Fruit fly (Drosophila melanogaster) whole organism, embryonic: ENCODE results near the gene CG15160.

Source experiments
- Atf-2 ChIP-seq: fragments of 200-800 bp; sonication (Bioruptor generic); optimal IDR thresholded peaks from 2 replicates; lab custom pipeline; 2016; ENCODE audit warnings: missing biosample characterization, missing genetic modification characterization
- Atf3 ChIP-seq: fragments of 200-800 bp; sonication (Bioruptor generic); optimal IDR thresholded peaks from 3 replicates; lab custom pipeline; 2016; ENCODE audit warnings: missing biosample characterization, missing genetic modification characterization
- Blimp-1 ChIP-seq: fragments of 200-800 bp; sonication (Bioruptor generic); optimal IDR thresholded peaks from 3 replicates; lab custom pipeline; 2018; ENCODE audit warnings: missing biosample characterization, missing genetic modification characterization, mild to moderate bottlenecking, moderate library complexity, missing genetic modification reagents
- CG10979 ChIP-seq: fragments of 200-800 bp; sonication (Bioruptor generic); optimal IDR thresholded peaks from 2 replicates; lab custom pipeline; 2018; ENCODE audit warnings: missing biosample characterization, mild to moderate bottlenecking, missing genetic modification characterization, moderate library complexity
- CG11398 ChIP-seq: fragments of 200-800 bp; sonication (Bioruptor generic); optimal IDR thresholded peaks from 2 replicates; lab custom pipeline; 2016; ENCODE audit warnings: missing biosample characterization, missing genetic modification characterization
- CG11723 ChIP-seq: fragments of 200-800 bp; sonication (Bioruptor generic); optimal IDR thresholded peaks from 2 replicates; lab custom pipeline; 2017; ENCODE audit warnings: missing biosample characterization, mild to moderate bottlenecking, missing genetic modification characterization
- CG12071 ChIP-seq: fragments of 200-800 bp; sonication (Bioruptor generic); optimal IDR thresholded peaks from 3 replicates; lab custom pipeline; 2018; ENCODE audit warnings: missing biosample characterization, mild to moderate bottlenecking, missing genetic modification characterization
- CG12236 ChIP-seq: fragments of 200-800 bp; sonication (Bioruptor generic); optimal IDR thresholded peaks from 2 replicates; lab custom pipeline; 2016; ENCODE audit warnings: missing biosample characterization, missing genetic modification characterization
- CG15011 ChIP-seq: fragments of 200-800 bp; sonication (Bioruptor generic); optimal IDR thresholded peaks from 3 replicates; lab custom pipeline; 2018; ENCODE audit warnings: missing biosample characterization, mild to moderate bottlenecking, missing genetic modification characterization
- CG16813 ChIP-seq: fragments of 200-800 bp; sonication (Bioruptor generic); IDR thresholded peaks from 3 replicates; pipeline ENCODE4 v1.3.6; 2022; ENCODE audit warnings: missing biosample characterization, missing genetic modification characterization; ENCODE audit not compliant: partially characterized antibody
- CG16815 ChIP-seq: fragments of 200-800 bp; sonication (Bioruptor generic); optimal IDR thresholded peaks from 3 replicates; lab custom pipeline; 2017; ENCODE audit warnings: missing biosample characterization, mild to moderate bottlenecking, missing genetic modification characterization
- CG17568 ChIP-seq: fragments of 200-800 bp; sonication (Bioruptor generic); optimal IDR thresholded peaks from 2 replicates; lab custom pipeline; 2018; ENCODE audit warnings: missing biosample characterization, mild to moderate bottlenecking, missing genetic modification characterization, moderate library complexity
- CG2199 ChIP-seq: fragments of 200-800 bp; sonication (Bioruptor generic); IDR thresholded peaks from 3 replicates; pipeline ENCODE4 v1.3.6; 2022; ENCODE audit warnings: missing biosample characterization, missing genetic modification characterization
- CG2889 ChIP-seq: fragments of 200-800 bp; sonication (Bioruptor generic); IDR thresholded peaks from 3 replicates; pipeline ENCODE4 v1.3.6; 2022; ENCODE audit warnings: missing biosample characterization, missing genetic modification characterization
- CG30020 ChIP-seq: fragments of 200-800 bp; optimal IDR thresholded peaks from 2 replicates; lab custom pipeline; 2019; ENCODE audit warnings: missing biosample characterization, mild to moderate bottlenecking, missing genetic modification characterization, moderate library complexity
- CG30431 ChIP-seq: fragments of 200-800 bp; sonication (Bioruptor generic); optimal IDR thresholded peaks from 2 replicates; lab custom pipeline; 2017; ENCODE audit warnings: missing biosample characterization, missing genetic modification characterization
- CG31224 ChIP-seq: fragments of 200-800 bp; sonication (Bioruptor generic); IDR thresholded peaks from 2 replicates; pipeline ENCODE4 v1.3.6; 2022; ENCODE audit warnings: missing biosample characterization, missing genetic modification characterization
- CG31441 ChIP-seq: fragments of 200-800 bp; sonication (Bioruptor generic); IDR thresholded peaks from 2 replicates; pipeline ENCODE4 v1.3.6; 2022; ENCODE audit warnings: missing biosample characterization, missing genetic modification characterization
- CG42726 ChIP-seq: fragments of 200-800 bp; sonication (Bioruptor generic); IDR thresholded peaks from 2 replicates; pipeline ENCODE4 v1.3.6; 2022; ENCODE audit warnings: missing biosample characterization, missing genetic modification characterization; ENCODE audit not compliant: partially characterized antibody
- CG4820 ChIP-seq: fragments of 200-800 bp; sonication (Bioruptor generic); optimal IDR thresholded peaks from 3 replicates; lab custom pipeline; 2016; ENCODE audit warnings: missing biosample characterization, missing genetic modification characterization
- CG7357 ChIP-seq: fragments of 200-800 bp; sonication (Bioruptor generic); IDR thresholded peaks from 3 replicates; pipeline ENCODE4 v1.3.6; 2022; ENCODE audit warnings: missing biosample characterization, missing genetic modification characterization
- CG9876 ChIP-seq: fragments of 200-800 bp; sonication (Bioruptor generic); optimal IDR thresholded peaks from 2 replicates; lab custom pipeline; 2016; ENCODE audit warnings: missing biosample characterization, missing genetic modification characterization
- CrebB ChIP-seq: fragments of 200-800 bp; sonication (Bioruptor generic); optimal IDR thresholded peaks from 3 replicates; lab custom pipeline; 2018; ENCODE audit warnings: missing biosample characterization, mild to moderate bottlenecking, missing genetic modification characterization
- D19A ChIP-seq: fragments of 200-800 bp; optimal IDR thresholded peaks from 3 replicates; lab custom pipeline; 2019; ENCODE audit warnings: missing biosample characterization, mild to moderate bottlenecking, missing genetic modification characterization, moderate library complexity
- Dip2 ChIP-seq: fragments of 200-800 bp; sonication (Bioruptor generic); IDR thresholded peaks from 2 replicates; pipeline ENCODE4 v1.3.6; 2022; ENCODE audit warnings: missing biosample characterization, missing genetic modification characterization
- Dip3 ChIP-seq: fragments of 200-800 bp; sonication (Bioruptor generic); optimal IDR thresholded peaks from 3 replicates; lab custom pipeline; 2016; ENCODE audit warnings: missing biosample characterization, missing genetic modification characterization
- E2f2 ChIP-seq: fragments of 200-800 bp; sonication (Bioruptor generic); IDR thresholded peaks from 2 replicates; pipeline ENCODE4 v1.3.6; 2022; ENCODE audit warnings: missing biosample characterization, missing genetic modification characterization
- Gsc ChIP-seq: fragments of 200-800 bp; sonication (Bioruptor generic); IDR thresholded peaks from 2 replicates; pipeline ENCODE4 v1.3.6; 2022; ENCODE audit warnings: missing biosample characterization, missing genetic modification characterization
- HLH3B ChIP-seq: fragments of 200-800 bp; sonication (Bioruptor generic); IDR thresholded peaks from 2 replicates; pipeline ENCODE4 v1.3.6; 2022; ENCODE audit warnings: missing biosample characterization, missing genetic modification characterization
- Hr3 ChIP-seq: fragments of 200-800 bp; sonication (Bioruptor generic); optimal IDR thresholded peaks from 3 replicates; lab custom pipeline; 2016; ENCODE audit warnings: missing biosample characterization, missing genetic modification characterization
- MESR4 ChIP-seq: fragments of 200-800 bp; sonication (Bioruptor generic); optimal IDR thresholded peaks from 2 replicates; lab custom pipeline; 2018; ENCODE audit warnings: missing biosample characterization, mild to moderate bottlenecking, missing genetic modification characterization, moderate library complexity
- NC2α ChIP-seq: fragments of 200-800 bp; sonication (Bioruptor generic); optimal IDR thresholded peaks from 2 replicates; lab custom pipeline; 2016; ENCODE audit warnings: missing biosample characterization, missing genetic modification characterization
- Oaz ChIP-seq: fragments of 200-800 bp; sonication (Bioruptor generic); IDR thresholded peaks from 2 replicates; pipeline ENCODE4 v1.3.6; 2022; ENCODE audit warnings: missing biosample characterization, missing genetic modification characterization
- Poxn ChIP-seq: fragments of 200-800 bp; sonication (Bioruptor generic); IDR thresholded peaks from 2 replicates; pipeline ENCODE4 v1.3.6; 2022; ENCODE audit warnings: missing biosample characterization, missing genetic modification characterization
- Six4 ChIP-seq: fragments of 200-800 bp; sonication (Bioruptor generic); optimal IDR thresholded peaks from 2 replicates; lab custom pipeline; 2016; ENCODE audit warnings: missing biosample characterization, missing genetic modification characterization
- Sox100B ChIP-seq: fragments of 200-800 bp; sonication (Bioruptor generic); optimal IDR thresholded peaks from 3 replicates; lab custom pipeline; 2018; ENCODE audit warnings: missing biosample characterization, mild to moderate bottlenecking, missing genetic modification characterization
- abd-A ChIP-seq: fragments of 200-800 bp; sonication (Bioruptor generic); optimal IDR thresholded peaks from 3 replicates; lab custom pipeline; 2019; ENCODE audit warnings: missing biosample characterization, mild to moderate bottlenecking, missing genetic modification characterization, moderate library complexity
- bowl ChIP-seq: fragments of 200-800 bp; sonication (Bioruptor generic); IDR thresholded peaks from 2 replicates; pipeline ENCODE4 v1.3.6; 2022; ENCODE audit warnings: missing biosample characterization, missing genetic modification characterization
- eyg ChIP-seq: fragments of 200-800 bp; sonication (Bioruptor generic); optimal IDR thresholded peaks from 3 replicates; lab custom pipeline; 2016; ENCODE audit warnings: missing biosample characterization, missing genetic modification characterization
- fu2 ChIP-seq: fragments of 200-800 bp; sonication (Bioruptor generic); optimal IDR thresholded peaks from 2 replicates; lab custom pipeline; 2016; ENCODE audit warnings: missing biosample characterization, missing genetic modification characterization
- gem ChIP-seq: fragments of 200-800 bp; sonication (Bioruptor generic); optimal IDR thresholded peaks from 2 replicates; lab custom pipeline; 2019; ENCODE audit warnings: missing biosample characterization, mild to moderate bottlenecking, missing genetic modification characterization, moderate library complexity
- hb ChIP-seq: fragments of 200-800 bp; sonication (Bioruptor generic); IDR thresholded peaks from 3 replicates; pipeline ENCODE4 v1.3.6; 2022; ENCODE audit warnings: missing biosample characterization, missing genetic modification characterization; ENCODE audit not compliant: partially characterized antibody
- hkb ChIP-seq, 2 experiments: fragments of 200-800 bp in 1 of 2; fragments of >200 bp in 1 of 2; sonication (Bioruptor generic) in 1 of 2; IDR thresholded peaks in 1 of 2; optimal IDR thresholded peaks in 1 of 2; 2 replicates each; pipeline versions ENCODE4 v1.3.6 to Lab custom; 2017 to 2022; ENCODE audit warnings: missing biosample characterization in 1 of 2, missing genetic modification characterization in 1 of 2
- kah ChIP-seq: fragments of 200-800 bp; sonication (Bioruptor generic); optimal IDR thresholded peaks from 2 replicates; lab custom pipeline; 2018; ENCODE audit warnings: missing biosample characterization, mild to moderate bottlenecking, missing genetic modification characterization
- lbe ChIP-seq: fragments of 200-800 bp; sonication (Bioruptor generic); optimal IDR thresholded peaks from 2 replicates; lab custom pipeline; 2016; ENCODE audit warnings: missing biosample characterization, mild to moderate bottlenecking, missing genetic modification characterization
- lilli ChIP-seq: fragments of 200-800 bp; sonication (Bioruptor generic); optimal IDR thresholded peaks from 3 replicates; lab custom pipeline; 2016; ENCODE audit warnings: missing biosample characterization, missing genetic modification characterization
- otp ChIP-seq: fragments of 200-800 bp; sonication (Bioruptor generic); IDR thresholded peaks from 3 replicates; pipeline ENCODE4, ENCODE4 v1.3.6; 2022; ENCODE audit warnings: missing biosample characterization, missing genetic modification characterization
- sisA ChIP-seq: fragments of 200-800 bp; sonication (Bioruptor generic); IDR thresholded peaks from 2 replicates; pipeline ENCODE4 v1.3.6; 2022; ENCODE audit warnings: missing biosample characterization, missing genetic modification characterization
- toy ChIP-seq: fragments of 200-800 bp; sonication (Bioruptor generic); IDR thresholded peaks from 2 replicates; pipeline ENCODE4 v1.3.6; 2022; ENCODE audit warnings: missing biosample characterization, missing genetic modification characterization
- trem ChIP-seq: fragments of 200-800 bp; optimal IDR thresholded peaks from 3 replicates; lab custom pipeline; 2019; ENCODE audit warnings: missing biosample characterization, mild to moderate bottlenecking, missing genetic modification characterization, moderate library complexity
- zf30C ChIP-seq: fragments of 200-800 bp; sonication (Bioruptor generic); optimal IDR thresholded peaks from 3 replicates; lab custom pipeline; 2018; ENCODE audit warnings: missing biosample characterization, mild to moderate bottlenecking, missing genetic modification characterization

CG15160 gene

dm6 chr2L:18617003-18617402, 26.3 kb downstream of the CG15160 start, which contains the start of gene MESR3 (continued):
- TF ChIP-seq CrebB (no peak), HLH3B (GFP tag; lab: Robert Waterston, UW) (peak; percentile 72; the same call in 1 of the 2 replicates), Blimp-1 (GFP tag; lab: Kevin White, UChicago) (peak; percentile 82), CG30020 (tag; lab: Kevin White, UChicago) (peak; percentile 8), CG7357 (peak; percentile 54; the same call in 2 of the 3 replicates), E2f2 (peak; percentile 55; the same call in 1 of the 2 replicates), Atf-2 (GFP tag; lab: Kevin White, UChicago) (no peak), Poxn (GFP tag; lab: Robert Waterston, UW) (no peak), Atf3 (GFP tag; lab: Kevin White, UChicago) (no peak), toy (GFP tag; lab: Robert Waterston, UW) (no peak), CG12071 (GFP tag; lab: Kevin White, UChicago) (peak; percentile 76), CG9876 (GFP tag; lab: Kevin White, UChicago) (no peak), CG16815 (no peak), D19A (tag; lab: Kevin White, UChicago) (peak; percentile 80), otp (GFP tag; lab: Robert Waterston, UW) (peak; percentile 43; the same call in 2 of the 3 replicates), CG42726 (0 out of 2 replicates have a peak, but pooled peaks have one; percentile 26), Hr3 (GFP tag; lab: Kevin White, UChicago) (peak; percentile 31), CG15011 (GFP tag; lab: Kevin White, UChicago) (peak; percentile 10), gem (no peak), lbe (peak; percentile 52), eyg (GFP tag; lab: Kevin White, UChicago) (no peak), CG11398 (no peak), bowl (no peak), Oaz (GFP tag; lab: Robert Waterston, UW) (0 out of 2 replicates have a peak, but pooled peaks have one; percentile 4), zf30C (GFP tag; lab: Kevin White, UChicago) (no peak), lilli (GFP tag; lab: Kevin White, UChicago) (peak; percentile 55), CG31441 (GFP tag; lab: Robert Waterston, UW) (peak; percentile 92), CG10979 (peak; percentile 72), Six4 (GFP tag; lab: Kevin White, UChicago) (peak; percentile 65), CG2199 (GFP tag; lab: Robert Waterston, UW) (peak; percentile 78), CG16813 (GFP tag; lab: Robert Waterston, UW) (no peak; the same call in 2 of the 3 replicates), hb (GFP tag; lab: Robert Waterston, UW) (no peak), MESR4 (GFP tag; lab: Kevin White, UChicago) (peak; percentile 9), CG17568 (GFP tag; lab: Kevin White, UChicago) (peak; percentile 36), CG4820 (peak; percentile 51), CG12236 (GFP tag; lab: Kevin White, UChicago) (no peak), trem (tag; lab: Kevin White, UChicago) (peak; percentile 76), CG2889 (GFP tag; lab: Robert Waterston, UW) (no peak), abd-A (tag; lab: Kevin White, UChicago) (no peak), fu2 (GFP tag; lab: Kevin White, UChicago) (no peak), CG30431 (GFP tag; lab: Kevin White, UChicago) (no peak), Sox100B (GFP tag; lab: Kevin White, UChicago) (no peak), Dip2 (GFP tag; lab: Robert Waterston, UW) (no peak), CG31224 (GFP tag; lab: Robert Waterston, UW) (peak; percentile 74), Gsc (GFP tag; lab: Robert Waterston, UW) (no peak), kah (GFP tag; lab: Kevin White, UChicago) (peak; percentile 57), hkb (optimal IDR thresholded peaks at IDR 0.05; lab: Kevin White, UChicago) (no peak), hkb (GFP tag; IDR thresholded peaks at IDR 0.05; lab: Robert Waterston, UW) (peak; percentile 88), NC2α (no peak), CG11723 (GFP tag; lab: Kevin White, UChicago) (peak; percentile 23), sisA (GFP tag; lab: Robert Waterston, UW) (0 out of 2 replicates have a peak, but pooled peaks have one; percentile 9), Dip3 (GFP tag; lab: Kevin White, UChicago) (no peak)
